Worm (Caenorhabditis elegans): ENCODE data around the gene Y47D3A.13.

The Y47D3A.13 gene

DNA sequence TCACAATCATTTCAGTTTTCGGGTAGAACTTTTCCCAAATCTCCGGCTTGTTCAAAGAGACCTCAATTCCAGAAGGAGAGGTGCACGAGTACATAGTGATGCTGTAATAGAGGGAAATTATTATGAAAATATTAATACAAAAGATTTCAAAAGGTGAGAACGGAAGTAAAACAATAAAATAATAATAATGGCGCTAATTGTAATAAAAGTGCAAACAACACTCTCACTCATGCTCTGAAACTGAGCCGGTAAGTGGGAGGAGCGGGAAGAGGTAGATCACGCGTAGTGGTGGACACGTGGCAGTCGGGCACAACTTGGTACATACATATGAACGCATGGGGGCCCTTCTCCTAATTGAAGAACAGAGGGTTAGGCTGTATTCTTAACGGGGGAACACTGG, 3.1 kb upstream of the Y47D3A.13 start, which contains the start of gene tbx-37:
TSS of gene tbx-37 (minus strand) at position 101 of the 400 bp plus-strand sequence.
- TF ChIP-seq ztf-1 (GFP tag; conservative IDR thresholded peaks at IDR 0.05) (no peak), unc-55 (GFP tag; optimal IDR thresholded peaks at IDR 0.05) (no peak), nhr-23 (tag; optimal IDR thresholded peaks at IDR 0.05) (no peak), nhr-25 (tag; optimal IDR thresholded peaks at IDR 0.05) (no peak), lin-11 (tag; optimal IDR thresholded peaks at IDR 0.05) (no peak), nhr-237 (tag; optimal IDR thresholded peaks at IDR 0.05) (no peak), elt-3 (tag; optimal IDR thresholded peaks at IDR 0.05) (no peak)

DNA sequence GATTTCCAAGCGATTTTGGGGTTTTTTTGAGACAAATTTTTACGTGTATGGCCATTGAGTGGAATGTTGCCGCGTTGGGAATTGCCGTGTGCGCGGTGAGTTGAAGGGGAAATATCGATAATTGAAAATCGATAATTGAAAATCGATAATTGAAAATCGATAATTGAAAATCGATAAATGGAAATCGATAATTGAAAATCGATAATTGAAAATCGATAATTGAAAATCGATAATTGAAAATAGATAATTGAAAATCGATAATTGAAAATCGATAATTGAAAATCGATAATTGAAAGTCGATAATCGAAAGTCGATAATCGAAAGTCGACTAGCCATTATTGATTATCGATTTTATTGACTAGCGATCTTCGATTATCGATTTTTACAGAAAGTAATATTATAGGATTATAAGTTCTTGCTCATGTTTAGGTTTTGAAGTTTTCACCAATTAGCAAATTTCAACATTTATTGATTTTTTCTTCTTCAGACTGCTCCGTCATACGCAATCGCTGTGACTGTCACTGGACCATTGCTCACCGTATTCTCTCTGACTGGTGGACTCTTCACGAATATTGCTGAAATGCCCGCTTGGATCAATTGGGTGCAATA, 2.2 kb downstream of the Y47D3A.13 start:
- TF ChIP-seq lin-13 (GFP tag; optimal IDR thresholded peaks at IDR 0.05) (no peak), ztf-11 (tag; optimal IDR thresholded peaks at IDR 0.05) (no peak), snpc-4 (tag; optimal IDR thresholded peaks at IDR 0.05) (no peak), fos-1 (tag; optimal IDR thresholded peaks at IDR 0.05) (no peak), ceh-16 (tag; optimal IDR thresholded peaks at IDR 0.05) (no peak), nhr-237 (tag; optimal IDR thresholded peaks at IDR 0.05) (no peak), ceh-82 (tag; optimal IDR thresholded peaks at IDR 0.05) (no peak), lin-11 (tag; optimal IDR thresholded peaks at IDR 0.05) (no peak), lsy-2 (tag; optimal IDR thresholded peaks at IDR 0.05) (no peak), ztf-1 (GFP tag; conservative IDR thresholded peaks at IDR 0.05) (no peak), aly-2 (tag; optimal IDR thresholded peaks at IDR 0.05) (no peak), nhr-11 (tag; optimal IDR thresholded peaks at IDR 0.05) (no peak), ztf-4 (tag; optimal IDR thresholded peaks at IDR 0.05) (no peak), unc-55 (GFP tag; optimal IDR thresholded peaks at IDR 0.05) (no peak), nhr-77 (tag; optimal IDR thresholded peaks at IDR 0.05) (no peak), nhr-129 (tag; optimal IDR thresholded peaks at IDR 0.05) (no peak), sma-9 (GFP tag; optimal IDR thresholded peaks at IDR 0.05) (no peak), sma-9 (tag; optimal IDR thresholded peaks at IDR 0.05) (no peak), egl-27 (tag; optimal IDR thresholded peaks at IDR 0.05) (no peak), mbf-1 (tag; optimal IDR thresholded peaks at IDR 0.05) (no peak)

DNA sequence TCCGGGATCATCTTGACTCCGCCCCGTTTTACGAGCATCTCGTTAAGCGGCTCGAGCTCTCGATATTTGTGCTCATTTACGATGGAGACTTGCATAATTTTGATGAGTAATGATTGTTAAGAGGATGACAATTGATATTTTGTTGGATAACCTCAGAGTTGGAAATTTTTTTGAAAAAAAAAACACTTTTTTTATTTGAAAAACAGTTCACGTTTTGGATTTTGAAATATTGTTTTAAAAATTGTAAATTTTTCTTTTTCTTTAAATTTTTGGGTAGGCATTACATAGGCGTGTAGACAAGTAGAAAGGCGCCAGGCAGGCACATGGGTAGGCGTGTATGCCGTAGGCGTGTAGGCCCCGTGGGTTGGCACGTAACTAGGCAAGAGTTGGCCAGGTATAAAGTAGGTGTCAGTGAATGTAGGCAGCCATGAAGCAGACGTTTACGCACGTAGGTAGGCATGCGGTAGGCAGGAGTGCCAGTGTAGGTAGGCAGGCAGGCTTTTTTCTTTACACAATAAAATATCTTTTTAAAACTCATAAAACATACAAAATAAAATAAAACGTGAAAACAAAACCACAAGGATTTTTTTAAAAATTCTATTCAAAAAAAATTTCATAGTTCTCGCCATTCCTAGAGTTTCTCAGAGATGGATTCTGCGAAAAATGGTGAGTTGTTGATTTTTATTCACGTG, 5.6 kb downstream of the Y47D3A.13 start, which contains the start of the genes tbx-34 and wht-8:
TSS of gene tbx-34 (minus strand) at position 101 of the 692 bp plus-strand sequence.
TSS of gene wht-8 (plus strand) at position 642 of the 692 bp plus-strand sequence.
- TF ChIP-seq nhr-12 (tag; optimal IDR thresholded peaks at IDR 0.05) (no peak), gmeb-1 (tag; optimal IDR thresholded peaks at IDR 0.05) (no peak), lsy-2 (tag; optimal IDR thresholded peaks at IDR 0.05) (no peak), mab-5 (tag; optimal IDR thresholded peaks at IDR 0.05) (no peak), aly-2 (tag; optimal IDR thresholded peaks at IDR 0.05) (no peak), nhr-6 (tag; optimal IDR thresholded peaks at IDR 0.05) (no peak), sma-3 (GFP tag; optimal IDR thresholded peaks at IDR 0.05) (no peak), egl-27 (tag; optimal IDR thresholded peaks at IDR 0.05) (no peak), blmp-1 (tag; optimal IDR thresholded peaks at IDR 0.05; ENCODE audit: insufficient read depth) (no peak)

DNA sequence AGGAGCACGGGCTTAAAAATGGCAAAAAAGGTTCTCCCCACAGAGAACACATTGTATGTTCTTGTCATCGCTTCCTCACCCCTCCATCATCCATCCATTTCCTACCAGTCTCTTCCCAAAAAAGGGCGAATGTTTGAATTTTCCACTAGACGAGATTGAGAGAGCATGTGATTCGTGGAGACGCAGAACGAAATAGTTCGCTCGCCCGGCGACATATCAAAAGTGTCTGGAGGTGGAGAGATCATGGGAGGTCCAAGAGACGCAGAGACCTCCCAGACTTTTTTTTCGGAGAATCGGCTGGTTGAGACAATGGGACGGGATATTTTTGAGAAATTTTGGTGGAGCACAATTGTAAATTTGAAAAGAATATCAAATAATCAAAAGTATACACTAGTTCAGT, 15.5 kb downstream of the Y47D3A.13 start:
- no peak for TF ChIP-seq unc-39 (tag; optimal IDR thresholded peaks at IDR 0.05)
- no peak for TF ChIP-seq ceh-16 (tag; optimal IDR thresholded peaks at IDR 0.05)
- TF ChIP-seq elt-3 (tag; optimal IDR thresholded peaks at IDR 0.05), result no peak
- TF ChIP-seq nhr-129 (tag; optimal IDR thresholded peaks at IDR 0.05), result no peak
- TF ChIP-seq nhr-25 (tag; optimal IDR thresholded peaks at IDR 0.05), result no peak
- TF ChIP-seq peb-1 (tag; optimal IDR thresholded peaks at IDR 0.05), result no peak
- TF ChIP-seq nhr-23 (tag; optimal IDR thresholded peaks at IDR 0.05), result no peak
- TF ChIP-seq ZK546.5 (tag; optimal IDR thresholded peaks at IDR 0.05), result no peak
- TF ChIP-seq mbf-1 (tag; optimal IDR thresholded peaks at IDR 0.05), result no peak
- TF ChIP-seq ztf-11 (tag; optimal IDR thresholded peaks at IDR 0.05), result no peak
- TF ChIP-seq egl-27 (tag; optimal IDR thresholded peaks at IDR 0.05), result no peak
- TF ChIP-seq zag-1 (tag; optimal IDR thresholded peaks at IDR 0.05), result no peak
- TF ChIP-seq fos-1 (tag; optimal IDR thresholded peaks at IDR 0.05), result no peak

- TF ChIP-seq ZK546.5 (tag; optimal IDR thresholded peaks at IDR 0.05) (no peak), nhr-12 (tag; optimal IDR thresholded peaks at IDR 0.05) (no peak), fos-1 (tag; optimal IDR thresholded peaks at IDR 0.05) (no peak), unc-39 (tag; optimal IDR thresholded peaks at IDR 0.05) (no peak), mab-5 (tag; optimal IDR thresholded peaks at IDR 0.05) (no peak), unc-62 (GFP tag; optimal IDR thresholded peaks at IDR 0.05) (no peak), dmd-4 (tag; optimal IDR thresholded peaks at IDR 0.05) (no peak), alr-1 (tag; optimal IDR thresholded peaks at IDR 0.05) (no peak), lin-11 (tag; optimal IDR thresholded peaks at IDR 0.05) (no peak)
These were observed 16.1 kb downstream of the Y47D3A.13 start for ce11 chrIII:11207825-11208224.

Measured in whole organism, L2 larva.